Fruit fly (Drosophila melanogaster): ENCODE data around the gene CG13875.

The CG13875 gene

DNA sequence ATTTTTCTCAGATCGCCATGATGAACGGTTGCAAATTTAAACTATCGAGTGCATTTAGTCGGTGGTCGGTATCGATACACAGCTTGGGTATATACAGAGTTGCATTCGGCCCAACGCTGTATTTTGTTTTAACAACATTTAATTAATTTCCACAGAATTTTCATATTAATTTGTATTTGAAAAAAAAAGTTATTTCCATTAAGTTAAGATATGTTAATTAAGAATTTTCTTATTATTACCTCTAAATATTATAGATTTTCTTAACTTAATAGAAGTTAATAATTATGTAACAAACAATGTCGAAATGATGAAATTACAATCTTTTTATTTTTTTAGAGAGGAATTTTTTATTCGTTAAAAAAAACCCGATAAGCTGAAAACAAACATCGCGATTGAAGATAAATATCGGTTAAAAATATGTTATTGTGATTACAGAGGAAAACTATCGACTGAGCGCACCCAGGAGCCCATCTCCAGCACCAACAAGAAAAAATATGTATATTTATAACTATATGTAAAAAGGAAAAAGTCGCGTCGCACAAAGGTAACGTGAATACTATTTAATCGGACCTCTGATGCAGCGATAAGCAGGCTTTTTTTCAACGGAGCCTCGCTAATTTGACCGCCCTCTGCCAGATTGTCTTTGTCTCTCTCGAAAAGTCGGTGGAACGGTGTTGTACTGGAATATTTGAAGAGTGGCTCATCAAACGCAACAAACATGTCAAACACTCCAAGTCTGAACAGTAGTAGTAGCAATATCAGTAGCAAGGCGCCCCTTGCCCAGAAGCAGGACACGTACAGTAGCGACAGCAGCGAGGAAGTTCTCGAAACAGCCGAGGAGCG, 20.3 kb downstream of the CG13875 start, which contains the start of the genes rno and mri (continued):
- TF ChIP-seq lilli (GFP tag; optimal IDR thresholded peaks at IDR 0.05) (peak; percentile 31), C15 (GFP tag; IDR thresholded peaks at IDR 0.05) (no peak), Awh (GFP tag; IDR thresholded peaks at IDR 0.05) (peak; percentile 75), rib (GFP tag; IDR thresholded peaks at IDR 0.05) (no peak), inv (GFP tag; IDR thresholded peaks at IDR 0.05; ENCODE audit: partially characterized antibody) (peak; percentile 90), CG17359 (tag; optimal IDR thresholded peaks at IDR 0.05) (peak; percentile 72), oc (tag; optimal IDR thresholded peaks at IDR 0.05) (no peak), ase (GFP tag; IDR thresholded peaks at IDR 0.05) (peak; percentile 69; the same call in 2 of the 3 replicates), CG6683 (GFP tag; optimal IDR thresholded peaks at IDR 0.05) (peak; percentile 15), lola (GFP tag; optimal IDR thresholded peaks at IDR 0.05) (peak in 1 of 3 experiments; percentile 83)

DNA sequence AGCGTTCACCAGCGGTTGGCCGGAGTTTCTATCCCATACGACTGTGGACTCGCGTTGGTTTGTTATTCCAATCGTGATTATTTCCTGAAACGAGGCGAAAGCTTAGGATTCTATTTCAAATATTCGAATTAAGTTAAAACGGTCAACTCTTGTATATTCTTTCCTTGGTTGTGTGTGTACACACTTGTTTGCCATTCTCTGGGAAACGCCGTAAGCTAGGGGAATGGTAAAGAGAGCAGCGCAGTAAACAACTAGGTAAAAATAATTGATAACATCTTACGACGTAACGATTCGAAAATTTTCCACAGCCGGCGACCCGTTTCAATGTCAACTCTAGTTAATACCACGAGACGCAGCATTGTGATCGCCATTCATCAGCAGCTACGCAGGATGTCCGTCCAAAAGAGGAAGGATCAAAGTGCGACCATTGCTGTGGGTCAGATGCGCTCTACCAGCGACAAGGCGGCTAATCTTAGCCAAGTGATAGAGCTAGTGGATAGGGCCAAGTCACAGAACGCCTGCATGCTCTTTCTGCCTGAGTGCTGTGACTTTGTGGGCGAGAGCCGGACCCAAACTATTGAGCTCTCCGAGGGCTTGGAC, 23.9 kb downstream of the CG13875 start, which contains the start of gene NitFhit:
Gene NitFhit, plus strand, starts transcription at position 195 of the 600 bp plus-strand sequence.
- peak; percentile 46 for TF ChIP-seq MESR4 (GFP tag; optimal IDR thresholded peaks at IDR 0.05)
- TF ChIP-seq al (GFP tag; IDR thresholded peaks at IDR 0.05) = no peak
- peak; percentile 48; the same call in 1 of the 3 replicates for TF ChIP-seq row (GFP tag; IDR thresholded peaks at IDR 0.05)
- TF ChIP-seq mirr (GFP tag; optimal IDR thresholded peaks at IDR 0.05) = peak; percentile 10
- peak; percentile 65 for TF ChIP-seq pzg (GFP tag; optimal IDR thresholded peaks at IDR 0.05)
- TF ChIP-seq CG10979 (tag; optimal IDR thresholded peaks at IDR 0.05) = no peak
- no peak for TF ChIP-seq CG17802 (tag; optimal IDR thresholded peaks at IDR 0.05)
- TF ChIP-seq CG10543 (GFP tag; optimal IDR thresholded peaks at IDR 0.05) = peak; percentile 8
- TF ChIP-seq ssp (GFP tag; IDR thresholded peaks at IDR 0.05) = no peak
- TF ChIP-seq Elba2 (GFP tag; optimal IDR thresholded peaks at IDR 0.05) = no peak
- no peak for TF ChIP-seq CG14441 (GFP tag; IDR thresholded peaks at IDR 0.05)
- peak; percentile 95 for TF ChIP-seq Myb (GFP tag; optimal IDR thresholded peaks at IDR 0.05)
- TF ChIP-seq CG13296 (GFP tag; optimal IDR thresholded peaks at IDR 0.05) = no peak
- peak; percentile 56 for TF ChIP-seq Dp (GFP tag; optimal IDR thresholded peaks at IDR 0.05)
- TF ChIP-seq CG34376 (GFP tag; optimal IDR thresholded peaks at IDR 0.05) = peak; percentile 39
- no peak for TF ChIP-seq vvl (GFP tag; IDR thresholded peaks at IDR 0.05)
- no peak for TF ChIP-seq Atf6 (GFP tag; IDR thresholded peaks at IDR 0.05)
- peak; percentile 5 for TF ChIP-seq CHES-1-like (GFP tag; optimal IDR thresholded peaks at IDR 0.05)
- no peak for TF ChIP-seq CG2116 (GFP tag; optimal IDR thresholded peaks at IDR 0.05)
- TF ChIP-seq CG6791 (GFP tag; IDR thresholded peaks at IDR 0.05; ENCODE audit: partially characterized antibody) = no peak
- peak; percentile 52 for TF ChIP-seq nom (GFP tag; optimal IDR thresholded peaks at IDR 0.05)
- TF ChIP-seq CG18599 (GFP tag; optimal IDR thresholded peaks at IDR 0.05) = no peak
- TF ChIP-seq Ptx1 (GFP tag; IDR thresholded peaks at IDR 0.05) = no peak
- no peak for TF ChIP-seq CG9727 (GFP tag; optimal IDR thresholded peaks at IDR 0.05)
- peak; percentile 91 for TF ChIP-seq grn (GFP tag; optimal IDR thresholded peaks at IDR 0.05)
- peak; percentile 34 for TF ChIP-seq CG4617 (GFP tag; optimal IDR thresholded peaks at IDR 0.05; ENCODE audit: borderline replicate concordance)
- peak; percentile 7 for TF ChIP-seq CG15514 (GFP tag; optimal IDR thresholded peaks at IDR 0.05)
- TF ChIP-seq CG12744 (GFP tag; optimal IDR thresholded peaks at IDR 0.05) = no peak
- TF ChIP-seq sima (GFP tag; optimal IDR thresholded peaks at IDR 0.05) = no peak
- TF ChIP-seq Trl (optimal IDR thresholded peaks at IDR 0.05) = peak in 1 of 2 experiments; percentile 18
- no peak for TF ChIP-seq Trl (GFP tag; optimal IDR thresholded peaks at IDR 0.05)
- TF ChIP-seq Fer3 (tag; optimal IDR thresholded peaks at IDR 0.05) = no peak
- TF ChIP-seq sim (GFP tag; IDR thresholded peaks at IDR 0.05) = no peak
- TF ChIP-seq bsh (GFP tag; optimal IDR thresholded peaks at IDR 0.05) = peak in 1 of 2 experiments; percentile 21
- no peak for TF ChIP-seq ranshi (GFP tag; IDR thresholded peaks at IDR 0.05)
- peak; percentile 31 for TF ChIP-seq Sin3A (optimal IDR thresholded peaks at IDR 0.05)
- TF ChIP-seq run (tag; optimal IDR thresholded peaks at IDR 0.05) = no peak

All from whole organism, embryonic.